Worm (Caenorhabditis elegans) whole organism, L2 larva: Measurements from ENCODE around the gene nspd-4.

Experiments used
- C34F6.9 ChIP-seq: fragments of 150-350 bp; optimal IDR thresholded peaks from 2 replicates; lab custom pipeline; 2014; ENCODE audit warnings: missing biosample characterization, missing genetic modification characterization
- F13H6.1 ChIP-seq: sonication (generic microtip); optimal IDR thresholded peaks from 2 replicates; lab custom pipeline; 2016; ENCODE audit warnings: missing genetic modification characterization, missing compliant biosample characterization
- R02D3.7 ChIP-seq: fragments of 150-350 bp; optimal IDR thresholded peaks from 2 replicates; lab custom pipeline; 2014; ENCODE audit warnings: missing biosample characterization, missing genetic modification characterization
- Y55F3AM.14 ChIP-seq: fragments of 200-800 bp; sonication (Bioruptor generic); optimal IDR thresholded peaks from 2 replicates; lab custom pipeline; 2018; ENCODE audit warnings: mild to moderate bottlenecking, missing genetic modification characterization, missing compliant biosample characterization
- ZK546.5 ChIP-seq: sonication (generic microtip); optimal IDR thresholded peaks from 2 replicates; lab custom pipeline; 2017; ENCODE audit warnings: missing biosample characterization, missing genetic modification characterization
- aly-2 ChIP-seq: fragments of 150-350 bp; optimal IDR thresholded peaks from 2 replicates; lab custom pipeline; 2014; ENCODE audit warnings: missing biosample characterization, missing genetic modification characterization
- ama-1 ChIP-seq: fragments of 150-350 bp; optimal IDR thresholded peaks from 2 replicates; lab custom pipeline; 2018; ENCODE audit warnings: inconsistent platforms
- blmp-1 ChIP-seq: sonication (generic microtip); optimal IDR thresholded peaks from 2 replicates; lab custom pipeline; 2017; ENCODE audit warnings: missing genetic modification characterization, mild to moderate bottlenecking, missing compliant biosample characterization, antibody characterized with exemption, moderate library complexity; ENCODE audit not compliant: insufficient read depth
- ceh-16 ChIP-seq: fragments of 150-350 bp; optimal IDR thresholded peaks from 2 replicates; lab custom pipeline; 2014; ENCODE audit warnings: missing biosample characterization, missing genetic modification characterization
- ceh-82 ChIP-seq: fragments of 150-350 bp; optimal IDR thresholded peaks from 2 replicates; lab custom pipeline; 2014; ENCODE audit warnings: missing biosample characterization, missing genetic modification characterization
- crh-2 ChIP-seq: sonication (generic microtip); optimal IDR thresholded peaks from 2 replicates; lab custom pipeline; 2017; ENCODE audit warnings: missing biosample characterization, missing genetic modification characterization
- dmd-4 ChIP-seq: sonication (generic microtip); optimal IDR thresholded peaks from 2 replicates; lab custom pipeline; 2017; ENCODE audit warnings: missing biosample characterization, missing genetic modification characterization
- egl-27 ChIP-seq: sonication (generic microtip); optimal IDR thresholded peaks from 3 replicates; lab custom pipeline; 2017; ENCODE audit warnings: missing biosample characterization, missing genetic modification reagents, missing genetic modification characterization
- elt-3 ChIP-seq: sonication (generic microtip); optimal IDR thresholded peaks from 2 replicates; lab custom pipeline; 2017; ENCODE audit warnings: missing biosample characterization, missing genetic modification characterization
- gmeb-1 ChIP-seq: fragments of 150-350 bp; optimal IDR thresholded peaks from 2 replicates; lab custom pipeline; 2014; ENCODE audit warnings: missing biosample characterization, missing genetic modification characterization
- lin-11 ChIP-seq: fragments of 150-350 bp; sonication (generic microtip); optimal IDR thresholded peaks from 2 replicates; lab custom pipeline; 2014; ENCODE audit warnings: missing biosample characterization, missing genetic modification characterization, inconsistent platforms, mixed read lengths
- lsy-2 ChIP-seq, 2 experiments: fragments of 150-350 bp in 1 of 2; sonication (generic microtip) in 1 of 2; optimal IDR thresholded peaks; 2 replicates each; lab custom pipeline; 2014 to 2017; ENCODE audit warnings: missing biosample characterization in 2 of 2, missing genetic modification characterization in 2 of 2
- mab-5 ChIP-seq: fragments of 150-350 bp; optimal IDR thresholded peaks from 2 replicates; lab custom pipeline; 2014; ENCODE audit warnings: missing biosample characterization, missing genetic modification characterization
- nhr-11 ChIP-seq: fragments of 150-350 bp; optimal IDR thresholded peaks from 2 replicates; lab custom pipeline; 2014; ENCODE audit warnings: missing biosample characterization, missing genetic modification characterization
- nhr-21 ChIP-seq: fragments of 150-350 bp; optimal IDR thresholded peaks from 2 replicates; lab custom pipeline; 2014; ENCODE audit warnings: missing biosample characterization, missing genetic modification characterization
- nhr-237 ChIP-seq: fragments of 150-350 bp; optimal IDR thresholded peaks from 2 replicates; lab custom pipeline; 2014; ENCODE audit warnings: missing biosample characterization, missing genetic modification characterization
- peb-1 ChIP-seq: fragments of 150-350 bp; optimal IDR thresholded peaks from 2 replicates; lab custom pipeline; 2014; ENCODE audit warnings: missing biosample characterization, missing genetic modification characterization
- skn-1 ChIP-seq: sonication (generic microtip); optimal IDR thresholded peaks from 2 replicates; lab custom pipeline; 2017; ENCODE audit warnings: missing biosample characterization, missing genetic modification characterization
- sma-9 ChIP-seq, 2 experiments: fragments of 150-350 bp in 1 of 2; sonication (generic microtip) in 1 of 2; optimal IDR thresholded peaks; 2 replicates each; lab custom pipeline; 2014 to 2016; ENCODE audit warnings: missing genetic modification characterization in 2 of 2, mild to moderate bottlenecking in 1 of 2, missing biosample characterization in 1 of 2, missing compliant biosample characterization in 1 of 2, missing genetic modification reagents in 1 of 2, moderate library complexity in 1 of 2
- snpc-4 ChIP-seq: fragments of 150-350 bp; optimal IDR thresholded peaks from 2 replicates; lab custom pipeline; 2014; ENCODE audit warnings: missing biosample characterization, missing genetic modification characterization
- unc-39 ChIP-seq: fragments of 150-350 bp; optimal IDR thresholded peaks from 2 replicates; lab custom pipeline; 2014; ENCODE audit warnings: missing biosample characterization, missing genetic modification characterization
- unc-55 ChIP-seq: fragments of 150-350 bp; sonication (generic microtip); optimal IDR thresholded peaks from 3 replicates; lab custom pipeline; 2014; ENCODE audit warnings: missing biosample characterization, missing genetic modification reagents, missing genetic modification characterization
- zag-1 ChIP-seq: fragments of 150-350 bp; optimal IDR thresholded peaks from 2 replicates; lab custom pipeline; 2014; ENCODE audit warnings: missing biosample characterization, missing genetic modification characterization
- ztf-1 ChIP-seq: fragments of 200-800 bp; sonication (Bioruptor generic); conservative IDR thresholded peaks from 2 replicates; pipeline ENCODE4 v1.3.6; 2022; ENCODE audit warnings: missing genetic modification characterization, missing compliant biosample characterization
- ztf-4 ChIP-seq: fragments of 150-350 bp; optimal IDR thresholded peaks from 2 replicates; lab custom pipeline; 2014; ENCODE audit warnings: missing biosample characterization, missing genetic modification characterization

The nspd-4 gene

DNA sequence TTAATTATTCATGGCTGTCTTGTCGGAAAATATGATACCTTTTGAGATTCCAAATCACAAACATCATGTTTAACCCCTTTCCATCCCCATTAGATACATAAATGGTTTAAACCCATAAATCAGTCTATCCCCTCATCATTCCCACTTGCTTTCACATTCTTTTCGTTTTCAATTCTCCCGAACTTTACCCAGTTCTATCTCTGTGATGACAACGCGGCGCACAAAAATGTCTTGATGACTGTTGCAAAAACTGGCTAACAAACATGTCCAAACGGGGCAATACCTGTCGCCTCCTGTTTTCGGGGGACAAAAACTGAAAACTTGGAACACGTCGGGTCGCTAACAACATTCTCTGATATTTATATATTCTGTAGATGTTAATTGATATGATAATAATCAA lies 23.6 kb downstream of the nspd-4 start (continued):
- TF ChIP-seq unc-55 (GFP tag; lab: Kevin White, UChicago): no peak
- TF ChIP-seq unc-39: no peak
- no peak for TF ChIP-seq ztf-4 (tag; lab: Kevin White, UChicago)
- no peak for TF ChIP-seq Y55F3AM.14 (GFP tag; lab: Kevin White, UChicago)
- no peak for TF ChIP-seq crh-2 (tag; lab: Kevin White, UChicago)
- TF ChIP-seq R02D3.7: no peak
- TF ChIP-seq lsy-2 (tag; optimal IDR thresholded peaks at IDR 0.05; lab: Kevin White, UChicago): no peak
- TF ChIP-seq, all 48 proteins: peak for 7

DNA sequence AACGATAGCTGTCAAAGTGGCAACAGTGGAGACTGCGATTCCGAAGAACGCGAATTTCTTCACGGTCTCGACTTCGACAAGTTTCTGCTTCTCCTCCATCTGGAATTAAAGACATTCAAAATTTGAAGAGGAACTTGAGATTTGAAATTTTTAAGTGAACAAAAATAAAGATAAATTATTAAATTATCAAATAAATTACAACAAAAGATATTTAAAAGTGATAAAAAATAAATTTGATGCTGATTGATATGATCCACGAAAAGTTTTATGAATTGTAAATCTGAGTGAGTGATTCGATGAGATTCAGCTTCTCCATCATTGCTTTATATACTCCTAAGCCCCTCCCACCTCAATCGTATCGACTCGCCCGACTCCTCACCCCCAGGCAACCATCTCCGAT lies 25.1 kb downstream of the nspd-4 start, which contains the start of gene col-17:
Gene col-17, minus strand, starts transcription at position 101 of the 400 bp plus-strand sequence.
- no peak for TF ChIP-seq egl-27
- TF ChIP-seq snpc-4 (tag; lab: Kevin White, UChicago): no peak
- TF ChIP-seq R02D3.7: no peak
- no peak for TF ChIP-seq aly-2
- no peak for TF ChIP-seq crh-2 (tag; lab: Kevin White, UChicago)
- no peak for TF ChIP-seq skn-1 (tag; lab: Kevin White, UChicago)
- no peak for TF ChIP-seq unc-55 (GFP tag; lab: Kevin White, UChicago)
- TF ChIP-seq nhr-11 (tag; lab: Kevin White, UChicago): no peak
- TF ChIP-seq ZK546.5 (tag; lab: Kevin White, UChicago): no peak
- no peak for TF ChIP-seq nhr-21
- no peak for TF ChIP-seq blmp-1 (tag; lab: Kevin White, UChicago)
- TF ChIP-seq gmeb-1 (tag; lab: Kevin White, UChicago): no peak
- TF ChIP-seq zag-1 (tag; lab: Kevin White, UChicago): no peak

DNA sequence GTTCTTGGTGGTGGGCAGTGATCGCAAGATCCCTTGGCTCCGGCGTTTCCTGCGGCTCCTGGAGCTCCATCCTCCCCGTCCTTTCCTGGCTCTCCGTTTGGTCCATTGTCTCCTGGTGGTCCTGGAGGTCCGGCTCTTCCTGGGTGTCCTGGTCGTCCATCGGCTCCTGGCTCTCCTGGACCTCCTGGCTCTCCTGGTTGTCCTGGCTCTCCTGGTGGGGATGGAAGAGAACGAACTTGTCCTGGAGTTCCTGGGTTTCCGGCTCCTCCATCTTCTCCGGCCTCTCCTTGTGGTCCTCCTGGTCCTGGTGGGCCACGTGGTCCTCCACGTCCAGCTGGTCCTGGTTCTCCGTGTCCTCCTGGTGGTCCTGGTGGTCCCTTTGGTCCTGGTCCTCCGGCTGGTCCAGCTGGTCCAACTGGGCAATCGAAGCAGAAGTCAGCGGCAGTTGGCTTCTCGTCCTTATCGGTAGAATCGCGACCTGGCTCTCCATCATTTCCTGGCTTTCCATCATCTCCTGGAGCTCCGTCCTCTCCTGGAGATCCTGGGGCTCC lies 27.5 kb downstream of the nspd-4 start:
- TF ChIP-seq nhr-237 (tag; lab: Kevin White, UChicago): no peak
- no peak for TF ChIP-seq C34F6.9
- TF ChIP-seq ceh-16: no peak
- no peak for TF ChIP-seq dmd-4 (tag; lab: Kevin White, UChicago)

DNA sequence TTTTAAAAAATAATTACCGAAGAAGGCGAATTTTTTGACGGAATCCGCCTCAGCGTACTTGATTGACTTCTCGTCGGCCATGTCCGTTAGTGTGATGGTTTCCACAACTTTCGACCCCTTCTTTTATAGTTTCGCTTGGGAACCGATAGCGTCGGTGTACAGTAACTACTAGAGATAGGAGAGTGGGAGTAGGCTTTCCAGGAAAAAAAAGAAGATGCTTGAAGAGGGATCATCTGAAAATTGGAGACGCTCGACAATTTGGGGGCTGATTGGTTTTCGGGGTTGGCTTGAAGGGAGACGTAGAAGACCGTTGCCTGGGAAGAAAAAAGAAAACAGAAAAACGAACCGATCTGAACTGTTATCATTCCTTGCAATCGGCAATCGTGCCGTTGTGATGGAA lies 28.3 kb downstream of the nspd-4 start, which contains the start of gene col-20:
Gene col-20, minus strand, starts transcription at position 101 of the 400 bp plus-strand sequence.
- TF ChIP-seq ama-1 (no peak), peb-1 (tag; lab: Kevin White, UChicago) (no peak), nhr-21 (no peak), ceh-82 (no peak), sma-9 (GFP tag; optimal IDR thresholded peaks at IDR 0.05; lab: Kevin White, UChicago) (no peak), sma-9 (tag; optimal IDR thresholded peaks at IDR 0.05; lab: Kevin White, UChicago) (no peak), ztf-1 (no peak), elt-3 (tag; lab: Kevin White, UChicago) (no peak), crh-2 (tag; lab: Kevin White, UChicago) (no peak), C34F6.9 (no peak), skn-1 (tag; lab: Kevin White, UChicago) (no peak), lin-11 (tag; lab: Kevin White, UChicago) (no peak), unc-39 (no peak), F13H6.1 (tag; lab: Kevin White, UChicago) (no peak), blmp-1 (tag; lab: Kevin White, UChicago) (no peak), mab-5 (tag; lab: Kevin White, UChicago) (no peak)

DNA sequence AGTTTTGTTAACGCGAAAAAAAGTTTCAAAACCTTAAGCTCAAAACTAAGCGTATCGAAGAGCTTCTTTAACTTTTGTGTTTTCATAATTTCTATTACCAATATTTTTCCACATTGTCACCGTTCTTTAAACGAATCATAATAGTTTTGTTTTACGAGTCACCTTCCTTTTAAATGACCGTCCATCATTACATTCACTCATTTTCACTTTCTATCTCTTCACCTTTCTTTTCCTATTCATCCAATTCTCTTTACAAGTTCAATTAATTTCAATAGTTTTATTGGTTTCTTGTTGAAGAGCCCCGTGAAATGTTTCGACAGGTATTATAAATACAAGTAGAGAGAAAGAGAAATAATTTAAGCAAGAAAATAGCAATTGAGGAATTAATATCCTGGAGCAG lies 29.4 kb downstream of the nspd-4 start:
- TF ChIP-seq blmp-1 (tag; lab: Kevin White, UChicago): peak; percentile 53
- no peak for TF ChIP-seq sma-9 (GFP tag; optimal IDR thresholded peaks at IDR 0.05; lab: Kevin White, UChicago)
- no peak for TF ChIP-seq sma-9 (tag; optimal IDR thresholded peaks at IDR 0.05; lab: Kevin White, UChicago)

DNA sequence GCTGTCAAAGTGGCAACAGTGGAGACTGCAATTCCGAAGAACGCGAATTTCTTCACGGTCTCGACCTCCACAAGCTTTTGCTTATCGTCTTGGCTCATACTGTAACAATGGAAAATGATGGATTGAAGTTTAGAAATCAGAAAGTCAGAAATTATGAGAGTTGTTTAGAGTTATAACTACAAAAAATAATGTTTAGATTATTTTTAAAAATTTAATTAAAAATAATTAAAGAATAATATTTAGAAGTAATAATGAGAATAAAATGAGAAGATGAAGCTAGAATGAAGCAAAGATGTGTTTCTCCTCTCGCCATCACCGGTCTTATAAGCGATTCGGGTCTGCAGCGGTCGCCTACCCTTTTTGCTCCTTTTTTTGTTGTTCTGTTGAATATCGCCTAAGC lies 30.6 kb downstream of the nspd-4 start, which contains the start of gene col-73:
Gene col-73, minus strand, starts transcription at position 101 of the 400 bp plus-strand sequence.
- TF ChIP-seq blmp-1 (tag; lab: Kevin White, UChicago) (no peak), ama-1 (no peak), snpc-4 (tag; lab: Kevin White, UChicago) (no peak), nhr-237 (tag; lab: Kevin White, UChicago) (no peak)
